Worm (Caenorhabditis elegans) whole organism, L4 larva: Measurements from ENCODE around the gene D2023.4.

Experiments
- Y5F2A.4 ChIP-seq: fragments of 200-800 bp; sonication (Bioruptor generic); optimal IDR thresholded peaks from 2 replicates; lab custom pipeline; 2018; ENCODE audit warnings: mild to moderate bottlenecking, missing genetic modification characterization, missing compliant biosample characterization
- ceh-62 ChIP-seq: sonication (generic microtip); optimal IDR thresholded peaks from 2 replicates; lab custom pipeline; 2017; ENCODE audit warnings: missing biosample characterization, missing genetic modification characterization
- daf-12 ChIP-seq: fragments of 150-350 bp; optimal IDR thresholded peaks from 2 replicates; lab custom pipeline; 2014; ENCODE audit warnings: missing biosample characterization, missing genetic modification reagents, missing genetic modification characterization
- lin-38 ChIP-seq: fragments of 200-800 bp; sonication (Bioruptor generic); IDR thresholded peaks from 2 replicates; pipeline ENCODE4 v1.3.6; 2022; ENCODE audit warnings: missing genetic modification reagents, missing genetic modification characterization, missing compliant biosample characterization
- mep-1 ChIP-seq: fragments of 150-350 bp; sonication (generic microtip); optimal IDR thresholded peaks from 3 replicates; lab custom pipeline; 2014; ENCODE audit warnings: missing biosample characterization, missing genetic modification characterization
- nhr-11 ChIP-seq: fragments of 150-350 bp; optimal IDR thresholded peaks from 2 replicates; lab custom pipeline; 2014; ENCODE audit warnings: missing biosample characterization, missing genetic modification characterization
- nhr-237 ChIP-seq: sonication (generic microtip); optimal IDR thresholded peaks from 2 replicates; lab custom pipeline; 2017; ENCODE audit warnings: missing biosample characterization, missing genetic modification characterization
- nhr-6 ChIP-seq: fragments of 150-350 bp; optimal IDR thresholded peaks from 2 replicates; lab custom pipeline; 2014; ENCODE audit warnings: missing biosample characterization, missing genetic modification characterization
- nhr-77 ChIP-seq: fragments of 150-350 bp; optimal IDR thresholded peaks from 2 replicates; lab custom pipeline; 2014; ENCODE audit warnings: missing biosample characterization, missing genetic modification characterization
- set-16 ChIP-seq: fragments of 200-800 bp; sonication (Bioruptor generic); IDR thresholded peaks from 2 replicates; pipeline ENCODE4 v1.3.6; 2022; ENCODE audit warnings: missing genetic modification reagents, missing genetic modification characterization, missing compliant biosample characterization
- skn-1 ChIP-seq: fragments of 150-350 bp; optimal IDR thresholded peaks from 2 replicates; lab custom pipeline; 2014; ENCODE audit warnings: missing biosample characterization, missing genetic modification characterization
- spr-1 ChIP-seq: sonication (generic microtip); optimal IDR thresholded peaks from 2 replicates; lab custom pipeline; 2016; ENCODE audit warnings: mild to moderate bottlenecking, missing genetic modification characterization, missing compliant biosample characterization
- unc-62 ChIP-seq, 3 experiments: fragments of 150-350 bp in 1 of 3; sonication (generic microtip); optimal IDR thresholded peaks in 2 of 3; peaks in 1 of 3; 1 replicate in 1 of 3; 2 replicates in 2 of 3; lab custom pipeline; 2014 to 2017; ENCODE audit warnings: missing biosample characterization in 3 of 3, missing genetic modification characterization in 3 of 3, missing genetic modification reagents in 3 of 3, missing genotype in 1 of 3
- zag-1 ChIP-seq: fragments of 150-350 bp; optimal IDR thresholded peaks from 2 replicates; lab custom pipeline; 2014; ENCODE audit warnings: missing biosample characterization, missing genetic modification characterization

DNA sequence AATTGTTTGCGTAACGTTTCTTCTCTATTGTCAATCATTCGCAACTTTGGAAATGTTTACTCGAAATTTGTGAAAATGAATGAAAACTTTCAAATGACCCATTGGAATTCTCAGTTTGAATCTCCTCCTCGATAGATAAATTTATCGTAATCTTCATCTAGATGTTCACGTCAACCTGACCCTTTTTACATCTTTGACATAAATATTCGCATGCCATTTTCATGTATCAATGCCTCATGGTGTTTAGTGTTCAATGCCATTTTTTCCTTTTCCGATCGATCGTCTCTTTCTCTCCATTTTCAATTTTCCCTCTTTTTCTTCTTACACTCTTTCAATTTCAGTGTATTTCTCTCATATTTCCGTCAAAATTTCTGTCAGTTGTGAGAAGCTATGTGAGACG, 46.3 kb downstream of the D2023.4 start:
- TF ChIP-seq nhr-77 (no peak), lin-38 (no peak), nhr-6 (no peak), ceh-62 (no peak), zag-1 (tag; lab: Kevin White, UChicago) (no peak), nhr-237 (tag; lab: Kevin White, UChicago) (no peak), spr-1 (tag; lab: Kevin White, UChicago) (no peak), mep-1 (tag; lab: Kevin White, UChicago) (no peak), nhr-11 (tag; lab: Kevin White, UChicago) (no peak), daf-12 (no peak), unc-62 (GFP tag; optimal IDR thresholded peaks at IDR 0.05 in 1 of 2; lab: Kevin White, UChicago) (no peak), unc-62 (tag; optimal IDR thresholded peaks at IDR 0.05; lab: Kevin White, UChicago) (no peak), skn-1 (no peak), Y5F2A.4 (GFP tag; lab: Kevin White, UChicago) (no peak), set-16 (no peak)
